Worm (Caenorhabditis elegans): ENCODE measurements around the gene F13H8.3.

- no peak for TF ChIP-seq sem-2 (GFP tag; optimal IDR thresholded peaks at IDR 0.05)
- no peak for TF ChIP-seq mep-1 (tag; optimal IDR thresholded peaks at IDR 0.05)
- TF ChIP-seq snpc-4 (tag; optimal IDR thresholded peaks at IDR 0.05), result no peak
- no peak for TF ChIP-seq unc-39 (tag; optimal IDR thresholded peaks at IDR 0.05)
- no peak for TF ChIP-seq lin-13 (tag; optimal IDR thresholded peaks at IDR 0.05)
- TF ChIP-seq nhr-76 (tag; optimal IDR thresholded peaks at IDR 0.05), result no peak
- no peak for TF ChIP-seq nhr-2 (tag; optimal IDR thresholded peaks at IDR 0.05)
- no peak for TF ChIP-seq unc-62 (GFP tag; optimal IDR thresholded peaks at IDR 0.05)
- no peak for TF ChIP-seq blmp-1 (tag; optimal IDR thresholded peaks at IDR 0.05)
- no peak for TF ChIP-seq nhr-12 (tag; optimal IDR thresholded peaks at IDR 0.05)
- no peak for TF ChIP-seq pha-4 (tag; optimal IDR thresholded peaks at IDR 0.05)
- TF ChIP-seq M03D4.4 (tag; optimal IDR thresholded peaks at IDR 0.05), result no peak
- TF ChIP-seq lsy-2 (tag; optimal IDR thresholded peaks at IDR 0.05), result no peak
- no peak for TF ChIP-seq ceh-39 (tag; optimal IDR thresholded peaks at IDR 0.05)
Measured at ce11 chrII:6281002-6281401, 17.2 kb downstream of the F13H8.3 start, which contains the start of gene scly-1.

Measured in whole organism, mixed stage, embryonic.